Worm (Caenorhabditis elegans) whole organism, L1 larva: ENCODE measurements around the gene hrg-4.
A peak's percentile ranks its signal among the peaks of the same experiment; 100 is the strongest.

ENCODE experiments used
- C04F5.9 ChIP-seq: sonication (generic microtip); optimal IDR thresholded peaks from 2 replicates; lab custom pipeline; 2016; ENCODE audit warnings: missing genetic modification characterization, missing compliant biosample characterization
- C16A3.4 ChIP-seq: fragments of 150-350 bp; optimal IDR thresholded peaks from 2 replicates; lab custom pipeline; 2014; ENCODE audit warnings: missing biosample characterization, missing genetic modification characterization
- ceh-8 ChIP-seq: fragments of 200-800 bp; sonication (Bioruptor generic); optimal IDR thresholded peaks from 2 replicates; lab custom pipeline; 2018; ENCODE audit warnings: mild to moderate bottlenecking, missing genetic modification characterization, moderate library complexity, missing compliant biosample characterization
- ceh-90 ChIP-seq: sonication (generic microtip); optimal IDR thresholded peaks from 2 replicates; lab custom pipeline; 2016; ENCODE audit warnings: missing genetic modification characterization, missing compliant biosample characterization
- dpl-1 ChIP-seq, 3 experiments: fragments of 150-350 bp in 2 of 3; sonication (generic microtip) in 1 of 3; optimal IDR thresholded peaks; 2 replicates each; lab custom pipeline; 2014 to 2017; ENCODE audit warnings: missing biosample characterization in 3 of 3, missing genetic modification characterization in 3 of 3, missing genetic modification reagents in 3 of 3
- efl-1 ChIP-seq, 4 experiments: fragments of 150-350 bp; optimal IDR thresholded peaks in 3 of 4; peaks in 1 of 4; 1 replicate in 1 of 4; 2 replicates in 3 of 4; lab custom pipeline; 2014; ENCODE audit warnings: missing biosample characterization in 2 of 4, missing genetic modification characterization in 2 of 4, missing genetic modification reagents in 2 of 4
- fkh-8 ChIP-seq: sonication (generic microtip); optimal IDR thresholded peaks from 2 replicates; lab custom pipeline; 2016; ENCODE audit warnings: mild to moderate bottlenecking, missing genetic modification characterization, missing compliant biosample characterization
- fos-1 ChIP-seq: fragments of 150-350 bp; optimal IDR thresholded peaks from 2 replicates; lab custom pipeline; 2014; ENCODE audit warnings: missing biosample characterization, missing genetic modification characterization
- grh-1 ChIP-seq: fragments of 200-800 bp; sonication (Bioruptor generic); IDR thresholded peaks from 2 replicates; pipeline ENCODE4 v1.3.6; 2022; ENCODE audit warnings: missing genetic modification reagents, missing genetic modification characterization, missing compliant biosample characterization
- hlh-17 ChIP-seq: fragments of 200-800 bp; sonication (Bioruptor generic); optimal IDR thresholded peaks from 2 replicates; lab custom pipeline; 2018; ENCODE audit warnings: missing genetic modification characterization, mild to moderate bottlenecking, missing compliant biosample characterization, moderate library complexity, borderline replicate concordance
- irx-1 ChIP-seq: sonication (generic microtip); optimal IDR thresholded peaks from 2 replicates; lab custom pipeline; 2016; ENCODE audit warnings: missing genetic modification characterization, missing compliant biosample characterization
- lin-13 ChIP-seq: fragments of 150-350 bp; optimal IDR thresholded peaks from 2 replicates; lab custom pipeline; 2014; ENCODE audit warnings: missing biosample characterization, missing genetic modification reagents, missing genetic modification characterization
- lin-14 ChIP-seq: fragments of 200-800 bp; sonication (Bioruptor generic); optimal IDR thresholded peaks from 2 replicates; lab custom pipeline; 2018; ENCODE audit warnings: mild to moderate bottlenecking, missing genetic modification characterization, moderate library complexity, missing compliant biosample characterization
- lin-15B ChIP-seq: fragments of 150-350 bp; sonication (generic microtip); optimal IDR thresholded peaks from 3 replicates; lab custom pipeline; 2014; ENCODE audit warnings: missing biosample characterization, missing genetic modification characterization
- lin-35 ChIP-seq, 2 experiments: fragments of 150-350 bp; optimal IDR thresholded peaks; 2 replicates each; lab custom pipeline; 2014; ENCODE audit warnings: missing biosample characterization in 2 of 2, missing genetic modification characterization in 2 of 2, missing genetic modification reagents in 2 of 2
- lin-39 ChIP-seq: fragments of 150-350 bp; optimal IDR thresholded peaks from 2 replicates; lab custom pipeline; 2014; ENCODE audit warnings: missing biosample characterization, missing genetic modification reagents, missing genetic modification characterization
- lir-3 ChIP-seq: sonication (generic microtip); optimal IDR thresholded peaks from 2 replicates; lab custom pipeline; 2016; ENCODE audit warnings: mild to moderate bottlenecking, missing genetic modification characterization, moderate library complexity, missing compliant biosample characterization; ENCODE audit not compliant: poor library complexity
- lsy-2 ChIP-seq, 2 experiments: fragments of 150-350 bp; optimal IDR thresholded peaks; 2 replicates each; lab custom pipeline; 2014; ENCODE audit warnings: missing biosample characterization in 2 of 2, missing genetic modification characterization in 2 of 2
- mdl-1 ChIP-seq, 2 experiments: fragments of 150-350 bp; optimal IDR thresholded peaks; 2 replicates each; lab custom pipeline; 2014 to 2017; ENCODE audit warnings: missing biosample characterization in 2 of 2, missing genetic modification characterization in 2 of 2, inconsistent platforms in 1 of 2
- mep-1 ChIP-seq: fragments of 150-350 bp; optimal IDR thresholded peaks from 2 replicates; lab custom pipeline; 2014; ENCODE audit warnings: missing biosample characterization, missing genetic modification characterization
- nhr-11 ChIP-seq: fragments of 150-350 bp; optimal IDR thresholded peaks from 2 replicates; lab custom pipeline; 2014; ENCODE audit warnings: missing biosample characterization, missing genetic modification characterization
- nhr-19 ChIP-seq: fragments of 200-800 bp; sonication (Bioruptor generic); conservative IDR thresholded peaks from 2 replicates; pipeline ENCODE4 v1.3.6; 2022; ENCODE audit warnings: missing genetic modification characterization, missing compliant biosample characterization
- nhr-20 ChIP-seq: sonication (generic microtip); optimal IDR thresholded peaks from 2 replicates; lab custom pipeline; 2016; ENCODE audit warnings: mild to moderate bottlenecking, missing genetic modification characterization, missing compliant biosample characterization
- nhr-237 ChIP-seq: fragments of 150-350 bp; optimal IDR thresholded peaks from 2 replicates; lab custom pipeline; 2014; ENCODE audit warnings: missing biosample characterization, missing genetic modification characterization
- nhr-47 ChIP-seq: sonication (generic microtip); optimal IDR thresholded peaks from 2 replicates; lab custom pipeline; 2016; ENCODE audit warnings: mild to moderate bottlenecking, missing genetic modification characterization, moderate library complexity, missing compliant biosample characterization
- nhr-71 ChIP-seq: sonication (generic microtip); optimal IDR thresholded peaks from 2 replicates; lab custom pipeline; 2016; ENCODE audit warnings: mild to moderate bottlenecking, missing genetic modification characterization, moderate library complexity, missing compliant biosample characterization
- nhr-77 ChIP-seq: fragments of 150-350 bp; optimal IDR thresholded peaks from 2 replicates; lab custom pipeline; 2014; ENCODE audit warnings: missing biosample characterization, missing genetic modification characterization
- nhr-85 ChIP-seq: sonication (generic microtip); peaks from one replicate; lab custom pipeline; 2016; ENCODE audit warnings: missing genetic modification characterization, inconsistent platforms, missing compliant biosample characterization
- nhr-90 ChIP-seq: sonication (generic microtip); optimal IDR thresholded peaks from 2 replicates; lab custom pipeline; 2016; ENCODE audit warnings: mild to moderate bottlenecking, missing genetic modification characterization, missing compliant biosample characterization; ENCODE audit not compliant: poor library complexity
- pqm-1 ChIP-seq: sonication (generic microtip); optimal IDR thresholded peaks from 3 replicates; lab custom pipeline; 2017; ENCODE audit warnings: missing biosample characterization, missing genetic modification characterization
- rnt-1 ChIP-seq: sonication (generic microtip); optimal IDR thresholded peaks from 2 replicates; lab custom pipeline; 2016; ENCODE audit warnings: mild to moderate bottlenecking, missing genetic modification characterization, moderate library complexity, missing compliant biosample characterization
- snpc-4 ChIP-seq: fragments of 150-350 bp; optimal IDR thresholded peaks from 2 replicates; lab custom pipeline; 2014; ENCODE audit warnings: missing biosample characterization, missing genetic modification characterization
- snu-23 ChIP-seq: sonication (generic microtip); optimal IDR thresholded peaks from 2 replicates; lab custom pipeline; 2016; ENCODE audit warnings: missing genetic modification characterization, missing compliant biosample characterization
- sptf-1 ChIP-seq: fragments of 150-350 bp; optimal IDR thresholded peaks from 2 replicates; lab custom pipeline; 2014; ENCODE audit warnings: missing biosample characterization, missing genetic modification characterization
- swsn-7 ChIP-seq: sonication (generic microtip); optimal IDR thresholded peaks from 2 replicates; lab custom pipeline; 2016; ENCODE audit warnings: missing genetic modification characterization, missing compliant biosample characterization
- tbx-2 ChIP-seq: sonication (generic microtip); optimal IDR thresholded peaks from 2 replicates; lab custom pipeline; 2016; ENCODE audit warnings: missing genetic modification characterization, missing compliant biosample characterization
- unc-130 ChIP-seq: fragments of 150-350 bp; optimal IDR thresholded peaks from 2 replicates; lab custom pipeline; 2017; ENCODE audit warnings: missing biosample characterization, missing genetic modification characterization, inconsistent platforms
- unc-62 ChIP-seq: fragments of 150-350 bp; optimal IDR thresholded peaks from 2 replicates; lab custom pipeline; 2014; ENCODE audit warnings: missing biosample characterization, missing genetic modification reagents, missing genetic modification characterization
- unc-98 ChIP-seq: fragments of 200-800 bp; sonication (Bioruptor generic); IDR thresholded peaks from 2 replicates; pipeline ENCODE4 v1.3.6; 2022; ENCODE audit warnings: missing genetic modification characterization, missing compliant biosample characterization
- xbp-1 ChIP-seq: sonication (generic microtip); optimal IDR thresholded peaks from 2 replicates; lab custom pipeline; 2016; ENCODE audit warnings: missing genetic modification characterization, missing compliant biosample characterization
- zag-1 ChIP-seq: fragments of 150-350 bp; optimal IDR thresholded peaks from 2 replicates; lab custom pipeline; 2014; ENCODE audit warnings: missing biosample characterization, missing genetic modification characterization
- zip-4 ChIP-seq: fragments of 200-800 bp; sonication (Bioruptor generic); optimal IDR thresholded peaks from 2 replicates; lab custom pipeline; 2018; ENCODE audit warnings: mild to moderate bottlenecking, missing genetic modification characterization, moderate library complexity, missing compliant biosample characterization
- ztf-4 ChIP-seq: fragments of 150-350 bp; optimal IDR thresholded peaks from 2 replicates; lab custom pipeline; 2014; ENCODE audit warnings: missing biosample characterization, missing genetic modification characterization

Gene hrg-4

DNA sequence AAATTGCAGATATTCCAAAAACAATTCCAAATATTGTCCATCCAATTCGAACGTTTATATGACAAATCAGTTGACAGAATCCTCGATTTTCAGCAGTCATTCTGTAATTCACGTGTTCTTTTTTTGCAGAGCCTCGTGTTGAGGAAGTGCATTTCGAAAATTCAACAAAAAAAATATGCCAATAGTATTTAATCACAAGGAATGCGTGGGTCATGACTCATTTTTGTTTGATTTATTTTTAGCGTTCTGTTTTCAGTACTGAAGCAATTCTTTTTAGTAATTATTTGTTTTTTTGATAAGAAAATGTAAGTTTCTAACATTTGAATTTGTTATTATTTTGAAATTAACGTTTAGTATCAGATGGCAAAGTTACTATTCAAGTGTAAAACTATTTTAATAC is at the start of gene hrg-4:
Gene hrg-4, minus strand, starts transcription at position 101 of the 400 bp plus-strand sequence.
- TF ChIP-seq lsy-2 (tag; optimal IDR thresholded peaks at IDR 0.05; lab: Kevin White, UChicago) = no peak
- no peak for TF ChIP-seq lin-35 (GFP tag; optimal IDR thresholded peaks at IDR 0.05; lab: Kevin White, UChicago)
- TF ChIP-seq lin-15B = no peak
- no peak for TF ChIP-seq grh-1 (GFP tag; lab: Robert Waterston, UW)

DNA sequence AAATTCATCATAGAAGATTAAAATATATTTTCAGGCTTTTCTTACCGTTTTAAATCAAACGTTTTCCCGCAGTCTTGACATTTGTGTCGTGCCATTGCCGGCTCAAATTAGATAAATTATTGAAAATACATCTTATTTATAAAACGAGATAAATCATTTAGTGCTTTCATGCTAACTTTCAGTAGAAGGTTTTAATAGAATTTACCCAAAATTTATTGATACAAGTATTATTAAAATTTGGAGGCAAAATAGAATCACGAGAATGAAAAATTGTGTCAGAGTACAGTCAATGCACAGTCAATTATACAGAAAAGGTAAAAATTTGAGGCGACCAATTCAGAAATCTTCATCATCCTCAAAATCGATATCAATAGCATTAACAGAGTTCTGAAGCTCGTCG is 47.7 kb upstream of the hrg-4 start, which contains the start of gene Y5F2A.4:
Gene Y5F2A.4, minus strand, starts transcription at position 101 of the 400 bp plus-strand sequence.
- TF ChIP-seq sptf-1 (tag; lab: Kevin White, UChicago) (no peak), zip-4 (GFP tag; lab: Kevin White, UChicago) (no peak), tbx-2 (tag; lab: Kevin White, UChicago) (no peak), nhr-19 (GFP tag; lab: Robert Waterston, UW) (no peak), irx-1 (tag; lab: Kevin White, UChicago) (no peak), mep-1 (tag; lab: Kevin White, UChicago) (no peak), lin-35 (GFP tag; optimal IDR thresholded peaks at IDR 0.05; lab: Kevin White, UChicago) (no peak), snpc-4 (tag; lab: Kevin White, UChicago) (no peak), ceh-8 (GFP tag; lab: Kevin White, UChicago) (no peak), fkh-8 (tag; lab: Kevin White, UChicago) (no peak), nhr-90 (tag; lab: Kevin White, UChicago) (no peak), nhr-77 (tag; lab: Kevin White, UChicago) (no peak)

DNA sequence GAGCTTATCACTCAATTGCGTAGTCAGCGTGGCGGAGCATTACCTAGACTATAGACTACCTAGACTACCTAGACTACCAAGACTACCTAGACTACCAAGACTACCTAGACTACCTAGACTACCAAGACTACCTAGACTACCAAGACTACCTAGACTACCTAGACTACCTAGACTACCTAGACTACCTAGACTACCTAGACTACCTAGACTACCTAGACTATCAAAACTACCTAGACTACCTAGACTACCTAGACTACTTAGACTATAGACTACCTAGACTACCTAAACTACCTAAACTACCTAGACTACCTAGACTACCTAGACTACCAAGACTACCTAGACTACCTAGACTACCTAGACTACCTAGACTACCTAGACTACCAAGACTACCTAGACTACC is 40.1 kb upstream of the hrg-4 start:
- TF ChIP-seq rnt-1 (tag; lab: Kevin White, UChicago) (peak; percentile 71), lir-3 (tag; lab: Kevin White, UChicago) (peak; percentile 57), nhr-237 (peak; percentile 68)

DNA sequence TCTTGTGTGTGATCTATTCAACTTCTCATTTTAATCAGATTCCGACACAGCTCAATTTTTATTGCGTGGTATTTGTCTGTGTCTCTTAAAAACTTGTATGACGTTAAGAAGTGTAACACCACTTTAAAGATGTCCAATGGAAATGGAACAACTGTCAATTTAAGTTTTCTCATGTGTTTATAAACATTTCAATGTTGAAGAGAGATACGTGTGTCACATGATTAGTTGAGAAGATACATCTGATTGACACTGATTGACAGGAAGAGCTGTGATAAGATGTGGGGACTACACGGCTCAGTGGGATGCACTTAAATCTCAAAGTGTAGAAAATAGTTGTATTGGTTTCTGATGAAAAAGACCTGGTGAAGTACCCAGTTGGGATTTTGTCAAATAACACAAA is 37.5 kb upstream of the hrg-4 start:
- TF ChIP-seq lin-39 (peak; percentile 96), pqm-1 (tag; lab: Kevin White, UChicago) (no peak), nhr-85 (tag; lab: Kevin White, UChicago) (peak; percentile 39), lsy-2 (tag; optimal IDR thresholded peaks at IDR 0.05; lab: Kevin White, UChicago) (peak; percentile 78 to 87), snu-23 (GFP tag; lab: Kevin White, UChicago) (peak; percentile 64), nhr-47 (tag; lab: Kevin White, UChicago) (peak; percentile 53), mep-1 (tag; lab: Kevin White, UChicago) (peak; percentile 8), swsn-7 (tag; lab: Kevin White, UChicago) (peak; percentile 51), fos-1 (tag; lab: Kevin White, UChicago) (peak; percentile 33), ceh-90 (tag; lab: Kevin White, UChicago) (no peak), lir-3 (tag; lab: Kevin White, UChicago) (peak; percentile 60), nhr-71 (tag; lab: Kevin White, UChicago) (peak; percentile 96), C04F5.9 (tag; lab: Kevin White, UChicago) (peak; percentile 18), rnt-1 (tag; lab: Kevin White, UChicago) (peak; percentile 82), lin-14 (GFP tag; lab: Kevin White, UChicago) (peak; percentile 90), nhr-11 (peak; percentile 83), nhr-20 (tag; lab: Kevin White, UChicago) (peak; percentile 66), nhr-19 (GFP tag; lab: Robert Waterston, UW) (peak; percentile 88), mdl-1 (tag; optimal IDR thresholded peaks at IDR 0.05; lab: Kevin White, UChicago) (peak in 1 of 2 experiments; percentile 0), nhr-77 (tag; lab: Kevin White, UChicago) (no peak), ceh-8 (GFP tag; lab: Kevin White, UChicago) (no peak), dpl-1 (GFP tag; optimal IDR thresholded peaks at IDR 0.05; lab: Kevin White, UChicago) (peak in 1 of 3 experiments; percentile 3), ztf-4 (tag; lab: Kevin White, UChicago) (peak; percentile 69), zag-1 (no peak), unc-98 (GFP tag; lab: Robert Waterston, UW) (peak; percentile 44; the same call in 1 of the 2 replicates), lin-13 (GFP tag; lab: Kevin White, UChicago) (peak; percentile 46), unc-130 (tag; lab: Kevin White, UChicago) (peak; percentile 42), hlh-17 (GFP tag; lab: Kevin White, UChicago) (no peak), tbx-2 (tag; lab: Kevin White, UChicago) (peak; percentile 57), irx-1 (tag; lab: Kevin White, UChicago) (no peak), xbp-1 (tag; lab: Kevin White, UChicago) (peak; percentile 35), efl-1 (optimal IDR thresholded peaks at IDR 0.05; lab: Kevin White, UChicago) (peak; percentile 15 to 44), efl-1 (GFP tag; optimal IDR thresholded peaks at IDR 0.05 in 1 of 2; lab: Kevin White, UChicago) (peak in 1 of 2 experiments; percentile 65), unc-62 (GFP tag; lab: Kevin White, UChicago) (peak; percentile 61), C16A3.4 (tag; lab: Kevin White, UChicago) (peak; percentile 27)
